Worm (Caenorhabditis elegans): ENCODE measurements around the gene ZK688.12.

The ZK688.12 gene

DNA sequence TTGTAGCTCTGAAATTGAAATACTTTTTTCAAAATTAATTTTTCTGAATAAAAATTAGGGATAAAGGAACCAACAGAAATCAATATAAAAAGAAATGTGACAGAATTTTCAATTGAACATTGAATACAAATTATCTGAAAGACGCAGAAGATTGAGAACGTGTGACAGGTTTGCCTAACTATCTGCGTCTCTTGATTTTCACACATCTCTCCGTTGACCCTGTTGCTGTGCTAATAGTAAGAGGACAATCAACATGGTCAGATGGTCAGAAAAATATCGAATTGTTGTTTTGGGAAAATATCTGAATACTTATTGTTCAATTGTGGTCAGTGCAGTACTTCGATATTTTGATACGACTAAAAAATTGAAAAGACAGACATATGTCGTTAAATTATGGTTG is 1.8 kb downstream of the ZK688.12 start, which contains the start of gene ZK688.7 (continued):
- TF ChIP-seq ama-1 (optimal IDR thresholded peaks at IDR 0.05) (no peak), Y55F3AM.14 (GFP tag; optimal IDR thresholded peaks at IDR 0.05) (no peak), ztf-11 (tag; optimal IDR thresholded peaks at IDR 0.05) (no peak), ceh-16 (tag; optimal IDR thresholded peaks at IDR 0.05) (no peak), elt-1 (tag; optimal IDR thresholded peaks at IDR 0.05) (no peak), F13H6.1 (tag; optimal IDR thresholded peaks at IDR 0.05) (no peak), sma-3 (GFP tag; optimal IDR thresholded peaks at IDR 0.05) (no peak), ceh-82 (tag; optimal IDR thresholded peaks at IDR 0.05) (no peak), snpc-4 (tag; optimal IDR thresholded peaks at IDR 0.05) (no peak), sma-9 (GFP tag; optimal IDR thresholded peaks at IDR 0.05) (no peak), sma-9 (tag; optimal IDR thresholded peaks at IDR 0.05) (no peak), mab-5 (tag; optimal IDR thresholded peaks at IDR 0.05) (no peak), mbf-1 (tag; optimal IDR thresholded peaks at IDR 0.05) (no peak), fos-1 (tag; optimal IDR thresholded peaks at IDR 0.05) (peak; percentile 4), skn-1 (tag; optimal IDR thresholded peaks at IDR 0.05) (no peak), C34F6.9 (tag; optimal IDR thresholded peaks at IDR 0.05) (peak; percentile 51), crh-2 (tag; optimal IDR thresholded peaks at IDR 0.05) (peak; percentile 13)

DNA sequence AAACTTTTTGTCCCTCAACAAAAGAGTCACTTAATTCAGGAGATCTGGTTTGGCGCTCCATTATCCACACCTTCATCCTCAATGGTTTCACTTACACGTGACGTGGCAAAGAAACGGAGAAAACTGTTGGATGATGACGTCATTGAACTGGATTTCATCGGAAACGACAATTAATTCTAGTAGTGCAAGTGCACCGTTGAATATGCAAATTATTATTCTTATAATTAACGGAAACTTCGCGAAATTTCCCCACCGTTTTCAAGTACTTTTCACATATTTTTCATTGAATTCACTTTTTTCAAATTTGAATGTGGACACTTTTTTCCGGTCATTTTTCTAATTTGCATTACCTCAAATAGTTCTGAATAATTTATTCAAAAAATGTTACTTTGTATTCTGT is 4.1 kb downstream of the ZK688.12 start, which contains the start of gene ZK688.1:
Gene ZK688.1, plus strand, starts transcription at position 301 of the 400 bp plus-strand sequence.
- TF ChIP-seq unc-55 (GFP tag; optimal IDR thresholded peaks at IDR 0.05) (no peak), nhr-129 (tag; optimal IDR thresholded peaks at IDR 0.05) (no peak), elt-3 (tag; optimal IDR thresholded peaks at IDR 0.05) (no peak), C34F6.9 (tag; optimal IDR thresholded peaks at IDR 0.05) (no peak), lin-13 (GFP tag; optimal IDR thresholded peaks at IDR 0.05) (no peak), snpc-4 (tag; optimal IDR thresholded peaks at IDR 0.05) (no peak), ceh-16 (tag; optimal IDR thresholded peaks at IDR 0.05) (no peak), sma-3 (GFP tag; optimal IDR thresholded peaks at IDR 0.05) (no peak), sma-9 (GFP tag; optimal IDR thresholded peaks at IDR 0.05) (no peak), sma-9 (tag; optimal IDR thresholded peaks at IDR 0.05) (no peak), nhr-21 (tag; optimal IDR thresholded peaks at IDR 0.05) (no peak), dmd-4 (tag; optimal IDR thresholded peaks at IDR 0.05) (no peak), R02D3.7 (tag; optimal IDR thresholded peaks at IDR 0.05) (no peak), peb-1 (tag; optimal IDR thresholded peaks at IDR 0.05) (no peak), nhr-77 (tag; optimal IDR thresholded peaks at IDR 0.05) (no peak), zag-1 (tag; optimal IDR thresholded peaks at IDR 0.05) (no peak), ztf-11 (tag; optimal IDR thresholded peaks at IDR 0.05) (no peak), sem-4 (tag; optimal IDR thresholded peaks at IDR 0.05) (no peak)

DNA sequence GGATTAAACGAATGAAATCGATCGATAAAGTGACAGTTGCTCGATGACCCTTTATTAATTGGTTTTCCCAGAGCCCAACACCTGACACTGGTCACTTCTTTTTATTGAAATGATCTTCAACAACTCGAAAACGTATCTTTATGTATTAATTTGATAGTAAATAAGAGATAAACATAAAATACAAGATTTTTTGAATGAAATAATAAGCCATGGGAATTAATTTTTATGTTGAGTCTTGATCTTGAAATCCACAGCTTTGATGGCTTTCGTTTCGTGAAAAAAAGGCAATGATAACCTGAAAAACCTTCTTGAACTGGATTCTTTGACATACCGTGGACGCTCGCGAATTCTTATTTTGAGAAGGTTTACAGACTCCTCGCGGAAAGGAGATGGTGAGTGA is 5.9 kb downstream of the ZK688.12 start, which contains the start of gene pcp-5:
Gene pcp-5, minus strand, starts transcription at position 101 of the 400 bp plus-strand sequence.
- TF ChIP-seq lsy-2 (tag; optimal IDR thresholded peaks at IDR 0.05): peak in 1 of 2 experiments; percentile 6
- no peak for TF ChIP-seq ZK546.5 (tag; optimal IDR thresholded peaks at IDR 0.05)

DNA sequence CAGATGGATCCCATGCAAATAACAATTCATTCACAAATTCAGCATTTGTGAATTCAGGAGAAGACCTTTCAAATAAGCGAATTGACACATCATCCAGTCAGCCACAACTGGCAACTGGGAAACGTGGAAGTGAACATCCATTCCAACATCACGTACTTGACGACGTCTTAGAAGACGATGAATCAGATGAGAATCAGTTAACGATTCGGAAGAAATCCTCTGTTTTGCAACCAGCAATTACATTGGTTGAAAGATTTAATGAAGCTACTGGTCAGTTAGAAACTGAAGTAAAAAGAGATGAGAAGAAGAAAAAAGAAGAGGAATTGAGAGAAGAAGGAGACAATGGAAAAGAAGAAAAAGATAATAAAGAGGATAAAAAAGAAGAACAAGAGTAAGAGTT is 10.0 kb downstream of the ZK688.12 start:
- TF ChIP-seq Y55F3AM.14 (GFP tag; optimal IDR thresholded peaks at IDR 0.05) (no peak), lsy-2 (tag; optimal IDR thresholded peaks at IDR 0.05) (no peak)

DNA sequence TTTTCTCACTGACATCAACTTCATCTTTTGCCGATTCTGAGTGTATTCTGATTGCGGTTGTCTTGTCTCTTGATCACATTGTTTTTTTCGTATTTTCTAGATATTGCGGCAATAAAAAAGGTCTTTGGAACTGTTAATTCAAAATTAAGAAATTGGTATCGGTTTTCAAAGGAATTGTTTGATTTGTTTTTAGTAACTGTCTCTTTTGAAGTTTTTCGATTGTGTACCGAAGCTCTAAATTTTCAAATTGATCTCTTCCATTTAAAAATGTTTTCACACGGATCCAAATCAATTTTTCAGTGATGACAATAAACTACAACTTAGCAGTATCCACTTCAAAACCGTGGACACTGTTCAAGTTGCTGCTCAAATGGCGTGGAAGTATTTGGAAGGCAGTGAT is 12.7 kb downstream of the ZK688.12 start, which contains the start of gene best-24:
Gene best-24, plus strand, starts transcription at position 301 of the 400 bp plus-strand sequence.
- no peak for TF ChIP-seq snpc-4 (tag; optimal IDR thresholded peaks at IDR 0.05)
- no peak for TF ChIP-seq peb-1 (tag; optimal IDR thresholded peaks at IDR 0.05)
- no peak for TF ChIP-seq nhr-23 (tag; optimal IDR thresholded peaks at IDR 0.05)
- no peak for TF ChIP-seq ztf-4 (tag; optimal IDR thresholded peaks at IDR 0.05)
- TF ChIP-seq unc-39 (tag; optimal IDR thresholded peaks at IDR 0.05): no peak
- TF ChIP-seq egl-27 (tag; optimal IDR thresholded peaks at IDR 0.05): no peak

DNA sequence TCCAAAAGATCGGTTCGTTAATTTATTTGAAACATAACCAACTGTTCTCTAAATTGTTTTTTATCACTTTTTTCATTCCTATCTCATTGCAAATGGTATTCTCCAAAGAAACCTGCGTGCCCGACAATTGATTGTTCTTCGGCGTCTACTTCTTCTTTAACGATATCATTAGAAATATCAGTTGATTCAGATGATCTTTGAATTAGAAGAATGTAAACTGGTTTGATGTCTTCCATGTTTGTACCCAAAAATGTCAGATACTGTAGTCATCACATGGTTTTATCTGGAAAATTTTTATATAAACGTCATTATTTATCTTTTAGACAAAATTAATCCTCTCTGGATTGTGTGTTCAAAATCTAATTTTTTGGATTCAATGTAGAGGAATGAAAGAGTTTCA is 15.7 kb downstream of the ZK688.12 start:
- TF ChIP-seq sem-4 (tag; optimal IDR thresholded peaks at IDR 0.05) (no peak), lsy-2 (tag; optimal IDR thresholded peaks at IDR 0.05) (peak in 1 of 2 experiments; percentile 48), Y55F3AM.14 (GFP tag; optimal IDR thresholded peaks at IDR 0.05) (no peak), nhr-25 (tag; optimal IDR thresholded peaks at IDR 0.05) (peak; percentile 76), nhr-21 (tag; optimal IDR thresholded peaks at IDR 0.05) (peak; percentile 81), egl-27 (tag; optimal IDR thresholded peaks at IDR 0.05) (no peak), gmeb-1 (tag; optimal IDR thresholded peaks at IDR 0.05) (peak; percentile 45), sma-9 (GFP tag; optimal IDR thresholded peaks at IDR 0.05) (peak; percentile 73), sma-9 (tag; optimal IDR thresholded peaks at IDR 0.05) (no peak), blmp-1 (tag; optimal IDR thresholded peaks at IDR 0.05; ENCODE audit: insufficient read depth) (peak; percentile 1), sma-3 (GFP tag; optimal IDR thresholded peaks at IDR 0.05) (peak; percentile 55)

Measured in whole organism, L2 larva.